Fruit fly (Drosophila melanogaster) Kc167 (cell line): Measurements from ENCODE around the gene CG6511.

ENCODE experiments used
- Myc ChIP-seq: fragments of >200 bp; optimal IDR thresholded peaks from 2 replicates; lab custom pipeline; 2017; ENCODE audit warnings: missing external identifiers
- h ChIP-seq: fragments of >200 bp; optimal IDR thresholded peaks from 3 replicates; lab custom pipeline; 2018; ENCODE audit warnings: missing external identifiers
- insv ChIP-seq: fragments of >200 bp; optimal IDR thresholded peaks from 3 replicates; lab custom pipeline; 2018; ENCODE audit warnings: missing external identifiers
- psq ChIP-seq: fragments of >200 bp; optimal IDR thresholded peaks from 2 replicates; lab custom pipeline; 2017; ENCODE audit warnings: missing external identifiers
- ttk ChIP-seq: sonication (Bioruptor generic); optimal IDR thresholded peaks from 2 replicates; lab custom pipeline; 2017; ENCODE audit warnings: missing external identifiers

DNA sequence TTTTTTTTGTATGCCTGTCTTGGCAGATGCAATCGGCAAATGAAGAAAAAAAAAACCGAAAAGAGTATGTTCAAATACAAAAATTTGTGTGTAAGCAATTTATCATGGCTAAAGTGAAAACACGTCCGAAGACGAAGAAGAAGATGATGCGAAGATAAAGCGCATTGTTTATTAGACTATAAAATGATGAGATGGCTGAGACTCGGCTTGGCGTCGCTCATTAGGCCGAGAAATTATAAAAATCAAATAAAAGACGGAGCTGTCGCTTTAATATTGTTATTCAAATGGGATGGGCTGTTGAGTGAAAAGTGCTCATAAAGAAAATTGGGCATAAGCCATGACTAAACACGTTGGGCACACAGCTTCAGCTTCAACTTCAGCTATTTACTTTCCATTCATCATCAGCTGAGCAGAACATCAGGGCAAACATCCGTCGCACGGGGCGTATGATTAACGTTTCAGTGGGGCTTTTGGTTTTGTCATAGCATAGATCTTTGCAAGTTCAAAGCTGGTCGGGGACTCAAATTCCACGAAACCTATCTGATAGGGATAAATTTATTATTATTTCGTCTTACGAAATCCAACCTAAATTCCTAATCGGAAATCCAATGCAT, 49.6 kb downstream of the CG6511 start:
- TF ChIP-seq h (lab: Kevin White, UChicago): no peak
- TF ChIP-seq ttk (lab: Kevin White, UChicago): no peak
- TF ChIP-seq psq: no peak
- TF ChIP-seq Myc (lab: Kevin White, UChicago): no peak
- no peak for TF ChIP-seq insv (lab: Kevin White, UChicago)
